Worm (Caenorhabditis elegans) whole organism, young adult: ENCODE measurements around the gene D1054.18.
A peak's percentile ranks its signal among the peaks of the same experiment; 100 is the strongest.

Experiments
- B0019.2 ChIP-seq: fragments of 200-800 bp; sonication (Bioruptor generic); conservative IDR thresholded peaks from 2 replicates; pipeline ENCODE4 v1.3.6; 2022; ENCODE audit warnings: missing genetic modification reagents, missing genetic modification characterization, missing compliant biosample characterization
- B0035.1 ChIP-seq: sonication (generic microtip); optimal IDR thresholded peaks from 2 replicates; lab custom pipeline; 2016; ENCODE audit warnings: missing genetic modification characterization, mild to moderate bottlenecking, missing compliant biosample characterization, missing genotype, missing genetic modification reagents
- B0336.3 ChIP-seq: fragments of 200-800 bp; sonication (Bioruptor generic); IDR thresholded peaks from 2 replicates; pipeline ENCODE4 v1.3.6; 2022; ENCODE audit warnings: missing genetic modification characterization, missing compliant biosample characterization
- F23B12.7 ChIP-seq: sonication (generic microtip); optimal IDR thresholded peaks from 2 replicates; lab custom pipeline; 2017; ENCODE audit warnings: missing genetic modification characterization, mild to moderate bottlenecking, missing compliant biosample characterization, antibody characterized with exemption, moderate library complexity; ENCODE audit not compliant: insufficient read depth
- F33H1.4 ChIP-seq: fragments of 200-800 bp; sonication (Bioruptor generic); IDR thresholded peaks from 2 replicates; pipeline ENCODE4 v1.3.6; 2022; ENCODE audit warnings: missing genetic modification reagents, missing genetic modification characterization, missing compliant biosample characterization
- F39B2.1 ChIP-seq: fragments of 200-800 bp; sonication (Bioruptor generic); IDR thresholded peaks from 2 replicates; pipeline ENCODE4 v1.3.6; 2022; ENCODE audit warnings: missing genetic modification reagents, missing genetic modification characterization, missing compliant biosample characterization
- F55B11.4 ChIP-seq: sonication (generic microtip); optimal IDR thresholded peaks from 2 replicates; lab custom pipeline; 2016; ENCODE audit warnings: missing compliant biosample characterization, missing genetic modification characterization, borderline replicate concordance; ENCODE audit not compliant: insufficient read depth
- T07F8.4 ChIP-seq: sonication (generic microtip); optimal IDR thresholded peaks from 2 replicates; lab custom pipeline; 2016; ENCODE audit warnings: mild to moderate bottlenecking, missing genetic modification characterization, moderate library complexity, missing compliant biosample characterization
- T26A5.8 ChIP-seq: sonication (generic microtip); optimal IDR thresholded peaks from 2 replicates; lab custom pipeline; 2016; ENCODE audit warnings: missing genetic modification characterization, missing compliant biosample characterization
- Y53G8AR.9 ChIP-seq: fragments of 200-800 bp; sonication (Bioruptor generic); conservative IDR thresholded peaks from 2 replicates; pipeline ENCODE4 v1.3.6; 2022; ENCODE audit warnings: missing genetic modification reagents, missing genetic modification characterization, missing compliant biosample characterization
- Y56A3A.18 ChIP-seq: fragments of 200-800 bp; sonication (Bioruptor generic); IDR thresholded peaks from 2 replicates; pipeline ENCODE4 v1.3.6; 2022; ENCODE audit warnings: missing genetic modification reagents, missing genetic modification characterization, missing compliant biosample characterization
- Y67H2A.10 ChIP-seq: fragments of 200-800 bp; sonication (Bioruptor generic); conservative IDR thresholded peaks from 2 replicates; pipeline ENCODE4 v1.3.6; 2022; ENCODE audit warnings: missing genetic modification reagents, missing genetic modification characterization, missing compliant biosample characterization
- ZK185.1 ChIP-seq: sonication (generic microtip); optimal IDR thresholded peaks from 2 replicates; lab custom pipeline; 2016; ENCODE audit warnings: mild to moderate bottlenecking, missing genetic modification characterization, missing compliant biosample characterization; ENCODE audit not compliant: poor library complexity, severe bottlenecking
- ama-1 ChIP-seq, 3 experiments: fragments of 150-350 bp in 1 of 3; sonication (generic microtip) in 2 of 3; optimal IDR thresholded peaks; 2 replicates each; lab custom pipeline; 2014 to 2018; ENCODE audit warnings: missing biosample characterization in 2 of 3, missing genetic modification characterization in 2 of 3, missing genetic modification reagents in 2 of 3
- atf-7 ChIP-seq: sonication (generic microtip); optimal IDR thresholded peaks from 2 replicates; lab custom pipeline; 2017; ENCODE audit warnings: mild to moderate bottlenecking, missing genetic modification characterization, missing compliant biosample characterization
- bed-1 ChIP-seq: fragments of 200-800 bp; sonication (Bioruptor generic); IDR thresholded peaks from 2 replicates; pipeline ENCODE4 v1.3.6; 2022; ENCODE audit warnings: missing genetic modification reagents, missing genetic modification characterization, missing compliant biosample characterization
- bed-2 ChIP-seq: fragments of 200-800 bp; sonication (Bioruptor generic); IDR thresholded peaks from 2 replicates; pipeline ENCODE4 v1.3.6; 2022; ENCODE audit warnings: missing genetic modification reagents, missing genetic modification characterization, missing compliant biosample characterization
- cebp-1 ChIP-seq, 2 experiments: fragments of 200-800 bp in 1 of 2; sonication (Bioruptor generic) in 1 of 2; sonication (generic microtip) in 1 of 2; IDR thresholded peaks in 1 of 2; optimal IDR thresholded peaks in 1 of 2; 2 replicates each; pipeline versions ENCODE4 v1.3.6 to Lab custom; 2017 to 2022; ENCODE audit warnings: missing compliant biosample characterization in 2 of 2, missing genetic modification characterization in 2 of 2, mild to moderate bottlenecking in 1 of 2, missing genetic modification reagents in 1 of 2, moderate library complexity in 1 of 2
- ceh-27 ChIP-seq: fragments of 200-800 bp; sonication (Bioruptor generic); optimal IDR thresholded peaks from 2 replicates; lab custom pipeline; 2018; ENCODE audit warnings: mild to moderate bottlenecking, missing genetic modification characterization, moderate library complexity, missing compliant biosample characterization
- ceh-58 ChIP-seq: fragments of 200-800 bp; sonication (Bioruptor generic); IDR thresholded peaks from 2 replicates; pipeline ENCODE4 v1.3.6; 2022; ENCODE audit warnings: missing genetic modification characterization, missing compliant biosample characterization
- ceh-91 ChIP-seq: fragments of 200-800 bp; sonication (Bioruptor generic); IDR thresholded peaks from 2 replicates; pipeline ENCODE4 v1.3.6; 2022; ENCODE audit warnings: missing genetic modification reagents, missing genetic modification characterization, missing compliant biosample characterization
- die-1 ChIP-seq: sonication (generic microtip); optimal IDR thresholded peaks from 2 replicates; lab custom pipeline; 2016; ENCODE audit warnings: missing genotype, mild to moderate bottlenecking, missing genetic modification characterization, missing compliant biosample characterization
- dpff-1 ChIP-seq: sonication (generic microtip); optimal IDR thresholded peaks from 2 replicates; lab custom pipeline; 2017; ENCODE audit warnings: mild to moderate bottlenecking, missing genetic modification characterization, missing compliant biosample characterization
- ekl-4 ChIP-seq: fragments of 200-800 bp; sonication (Bioruptor generic); IDR thresholded peaks from 2 replicates; pipeline ENCODE4 v1.3.6; 2022; ENCODE audit warnings: missing genetic modification reagents, missing genetic modification characterization, missing compliant biosample characterization
- hmg-20 ChIP-seq: fragments of 200-800 bp; sonication (Bioruptor generic); IDR thresholded peaks from 2 replicates; pipeline ENCODE4 v1.3.6; 2022; ENCODE audit warnings: missing genetic modification reagents, missing genetic modification characterization, missing compliant biosample characterization
- hsf-1 ChIP-seq: fragments of 200-800 bp; sonication (Bioruptor generic); IDR thresholded peaks from 2 replicates; pipeline ENCODE4 v1.3.6; 2022; ENCODE audit warnings: missing genetic modification reagents, missing genetic modification characterization, missing compliant biosample characterization
- let-607 ChIP-seq, 2 experiments: fragments of 200-800 bp in 1 of 2; sonication (Bioruptor generic) in 1 of 2; sonication (generic microtip) in 1 of 2; optimal IDR thresholded peaks; 2 replicates each; lab custom pipeline; 2016 to 2018; ENCODE audit warnings: mild to moderate bottlenecking in 2 of 2, missing compliant biosample characterization in 2 of 2, missing genetic modification characterization in 2 of 2, moderate library complexity in 2 of 2, missing genotype in 1 of 2
- lin-26 ChIP-seq: fragments of 200-800 bp; sonication (Bioruptor generic); IDR thresholded peaks from 2 replicates; pipeline ENCODE4 v1.3.6; 2022; ENCODE audit warnings: missing genetic modification reagents, missing genetic modification characterization, missing compliant biosample characterization
- madf-10 ChIP-seq: sonication (generic microtip); optimal IDR thresholded peaks from 2 replicates; lab custom pipeline; 2016; ENCODE audit warnings: mild to moderate bottlenecking, missing genetic modification characterization, missing compliant biosample characterization
- madf-6 ChIP-seq: fragments of 200-800 bp; sonication (Bioruptor generic); IDR thresholded peaks from 2 replicates; pipeline ENCODE4 v1.3.6; 2022; ENCODE audit warnings: missing genetic modification reagents, missing genetic modification characterization, missing compliant biosample characterization
- nhr-179 ChIP-seq: sonication (generic microtip); optimal IDR thresholded peaks from 2 replicates; lab custom pipeline; 2016; ENCODE audit warnings: mild to moderate bottlenecking, missing genetic modification characterization, missing compliant biosample characterization
- nhr-27 ChIP-seq: fragments of 200-800 bp; sonication (Bioruptor generic); optimal IDR thresholded peaks from 2 replicates; lab custom pipeline; 2018; ENCODE audit warnings: mild to moderate bottlenecking, missing genetic modification characterization, moderate library complexity, missing compliant biosample characterization
- nhr-90 ChIP-seq: sonication (generic microtip); optimal IDR thresholded peaks from 2 replicates; lab custom pipeline; 2016; ENCODE audit warnings: missing genotype, mild to moderate bottlenecking, missing genetic modification characterization, missing compliant biosample characterization
- pbrm-1 ChIP-seq: fragments of 200-800 bp; sonication (Bioruptor generic); IDR thresholded peaks from 2 replicates; pipeline ENCODE4 v1.3.6; 2022; ENCODE audit warnings: missing genetic modification reagents, missing genetic modification characterization, missing compliant biosample characterization
- rcor-1 ChIP-seq: fragments of 200-800 bp; sonication (Bioruptor generic); IDR thresholded peaks from 2 replicates; pipeline ENCODE4 v1.3.6; 2022; ENCODE audit warnings: missing genetic modification reagents, missing genetic modification characterization, missing compliant biosample characterization
- repo-1 ChIP-seq: sonication (generic microtip); optimal IDR thresholded peaks from 2 replicates; lab custom pipeline; 2017; ENCODE audit warnings: mild to moderate bottlenecking, missing genetic modification characterization, missing compliant biosample characterization
- snpc-1.3 ChIP-seq: sonication (generic microtip); optimal IDR thresholded peaks from 2 replicates; lab custom pipeline; 2017; ENCODE audit warnings: missing genetic modification characterization, mild to moderate bottlenecking, missing compliant biosample characterization, antibody characterized with exemption, moderate library complexity, missing genotype, missing genetic modification reagents; ENCODE audit not compliant: insufficient read depth
- snpc-3.4 ChIP-seq: sonication (generic microtip); optimal IDR thresholded peaks from 2 replicates; lab custom pipeline; 2017; ENCODE audit warnings: missing genetic modification characterization, mild to moderate bottlenecking, missing compliant biosample characterization, antibody characterized with exemption, moderate library complexity, missing genotype, missing genetic modification reagents
- snpc-4 ChIP-seq, 5 experiments: fragments of 150-350 bp in 1 of 5; sonication (generic microtip) in 4 of 5; optimal IDR thresholded peaks; 2 replicates each; lab custom pipeline; 2014 to 2018; ENCODE audit warnings: missing genetic modification characterization in 5 of 5, missing biosample characterization in 3 of 5, antibody characterized with exemption in 2 of 5, mild to moderate bottlenecking in 2 of 5, missing compliant biosample characterization in 2 of 5, missing genotype in 2 of 5, moderate library complexity in 2 of 5, missing genetic modification reagents in 1 of 5
- somi-1 ChIP-seq: fragments of 200-800 bp; sonication (Bioruptor generic); optimal IDR thresholded peaks from 2 replicates; lab custom pipeline; 2018; ENCODE audit warnings: mild to moderate bottlenecking, missing genetic modification characterization, missing compliant biosample characterization
- unc-130 ChIP-seq: sonication (generic microtip); optimal IDR thresholded peaks from 2 replicates; lab custom pipeline; 2016; ENCODE audit warnings: missing genetic modification reagents, missing genetic modification characterization, missing compliant biosample characterization
- unc-62 ChIP-seq: fragments of 150-350 bp; optimal IDR thresholded peaks from 2 replicates; lab custom pipeline; 2014; ENCODE audit warnings: missing biosample characterization, missing genetic modification reagents, missing genetic modification characterization
- ztf-25 ChIP-seq: fragments of 200-800 bp; sonication (Bioruptor generic); IDR thresholded peaks from 2 replicates; pipeline ENCODE4 v1.3.6; 2022; ENCODE audit warnings: missing genetic modification reagents, missing genetic modification characterization, missing compliant biosample characterization

Gene D1054.18

ce11 chrV:10807862-10808327 lies 6.9 kb upstream of the D1054.18 start, which contains the start of gene plrg-1 (continued):
- peak; percentile 38 for TF ChIP-seq repo-1 (tag; lab: Kevin White, UChicago)
- TF ChIP-seq bed-2, result no peak
- peak; percentile 94 for TF ChIP-seq pbrm-1 (GFP tag; lab: Robert Waterston, UW)
- TF ChIP-seq ama-1 (optimal IDR thresholded peaks at IDR 0.05; lab: Kevin White, UChicago), result no peak
- TF ChIP-seq ama-1 (GFP tag; optimal IDR thresholded peaks at IDR 0.05; lab: Kevin White, UChicago), result no peak
- TF ChIP-seq madf-10, result peak; percentile 52
- no peak for TF ChIP-seq ceh-58 (GFP tag; lab: Robert Waterston, UW)
- peak; percentile 58 for TF ChIP-seq unc-130
- peak; percentile 78 for TF ChIP-seq hsf-1 (GFP tag; lab: Robert Waterston, UW)
- TF ChIP-seq B0019.2 (GFP tag; lab: Robert Waterston, UW), result peak; percentile 73
- peak; percentile 27 for TF ChIP-seq somi-1
- peak; percentile 58 for TF ChIP-seq atf-7 (tag; lab: Kevin White, UChicago)
- TF ChIP-seq Y67H2A.10, result peak; percentile 31; the same call in 1 of the 2 replicates
- peak; percentile 84 for TF ChIP-seq F23B12.7 (tag; lab: Kevin White, UChicago)
- TF ChIP-seq rcor-1 (GFP tag; lab: Robert Waterston, UW), result peak; percentile 93
- TF ChIP-seq snpc-3.4 (tag; lab: Kevin White, UChicago), result peak; percentile 73
- peak; percentile 82 for TF ChIP-seq snpc-1.3 (tag; lab: Kevin White, UChicago)
- peak; percentile 35 for TF ChIP-seq snpc-4 (GFP tag; optimal IDR thresholded peaks at IDR 0.05; lab: Kevin White, UChicago)
- TF ChIP-seq snpc-4 (tag; optimal IDR thresholded peaks at IDR 0.05; lab: Kevin White, UChicago), result peak; percentile 35 to 72 (median 70)
- no peak for TF ChIP-seq F39B2.1 (GFP tag; lab: Robert Waterston, UW)
- peak; percentile 92 for TF ChIP-seq ceh-27 (GFP tag; lab: Kevin White, UChicago)
- peak; percentile 81 for TF ChIP-seq lin-26
- no peak for TF ChIP-seq bed-1
- TF ChIP-seq Y53G8AR.9 (GFP tag; lab: Robert Waterston, UW), result peak; percentile 85
- TF ChIP-seq die-1 (tag; lab: Kevin White, UChicago), result peak; percentile 43
- no peak for TF ChIP-seq B0035.1 (tag; lab: Kevin White, UChicago)
- peak; percentile 84 for TF ChIP-seq B0336.3
- no peak for TF ChIP-seq nhr-27
- peak; percentile 40 for TF ChIP-seq nhr-90 (tag; lab: Kevin White, UChicago)
- 0 out of 2 replicates have a peak, but pooled peaks have one; percentile 73 for TF ChIP-seq ztf-25 (GFP tag; lab: Robert Waterston, UW)
- peak; percentile 62 for TF ChIP-seq T07F8.4 (tag; lab: Kevin White, UChicago)

ce11 chrV:10805934-10806333 lies 4.9 kb upstream of the D1054.18 start, which contains the start of gene prp-38:
prp-38 (minus strand) TSS chrV:10806034.
- no peak for TF ChIP-seq unc-62 (GFP tag; lab: Kevin White, UChicago)
- TF ChIP-seq snpc-1.3 (tag; lab: Kevin White, UChicago), result no peak
- TF ChIP-seq T26A5.8 (tag; lab: Kevin White, UChicago), result no peak
- no peak for TF ChIP-seq T07F8.4 (tag; lab: Kevin White, UChicago)
- TF ChIP-seq ZK185.1 (tag; lab: Kevin White, UChicago), result no peak
- 0 out of 2 replicates have a peak, but pooled peaks have one; percentile 32 for TF ChIP-seq madf-6 (GFP tag; lab: Robert Waterston, UW)

- no peak for TF ChIP-seq F55B11.4
- TF ChIP-seq nhr-179 (tag; lab: Kevin White, UChicago), result no peak
- TF ChIP-seq ceh-91 (GFP tag; lab: Robert Waterston, UW), result no peak
- TF ChIP-seq F33H1.4 (GFP tag; lab: Robert Waterston, UW), result no peak
- TF ChIP-seq ekl-4 (GFP tag; lab: Robert Waterston, UW), result no peak
- TF ChIP-seq hmg-20 (GFP tag; lab: Robert Waterston, UW), result no peak
- no peak for TF ChIP-seq cebp-1 (GFP tag; IDR thresholded peaks at IDR 0.05; lab: Robert Waterston, UW)
- no peak for TF ChIP-seq cebp-1 (tag; optimal IDR thresholded peaks at IDR 0.05; lab: Kevin White, UChicago)
- TF ChIP-seq T07F8.4 (tag; lab: Kevin White, UChicago), result no peak
- no peak for TF ChIP-seq Y56A3A.18
- TF ChIP-seq F23B12.7 (tag; lab: Kevin White, UChicago), result no peak
- TF ChIP-seq dpff-1 (tag; lab: Kevin White, UChicago), result no peak
- no peak for TF ChIP-seq let-607 (tag; optimal IDR thresholded peaks at IDR 0.05; lab: Kevin White, UChicago)
- TF ChIP-seq Y67H2A.10, result no peak
- TF ChIP-seq ZK185.1 (tag; lab: Kevin White, UChicago), result no peak
Measured at ce11 chrV:10804374-10804773, 3.4 kb upstream of the D1054.18 start, which contains the start of gene secs-1. secs-1 (minus strand) TSS chrV:10804474.
